Fruit fly (Drosophila melanogaster): ENCODE results near the gene Hrs.
A peak's percentile ranks its signal among the peaks of the same experiment; 100 is the strongest.

Hrs gene

DNA sequence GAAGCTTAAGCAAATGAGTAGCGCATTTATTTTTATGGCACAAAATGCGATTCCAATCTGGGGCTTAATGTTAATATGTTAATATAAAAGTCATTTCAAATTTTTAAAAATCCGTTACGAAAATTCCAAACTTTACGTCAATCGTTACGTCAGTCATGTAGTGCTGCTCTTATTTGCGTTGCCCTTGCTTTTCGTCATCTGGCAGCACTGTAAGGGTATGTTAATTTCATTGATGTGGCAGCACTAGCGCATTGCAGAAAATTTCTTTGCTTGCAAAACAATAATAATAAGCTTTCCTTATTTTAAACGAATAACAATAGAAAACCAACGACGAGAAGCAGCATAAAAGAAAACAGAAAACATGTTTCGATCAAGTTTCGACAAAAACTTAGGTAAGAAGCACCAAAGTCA, at the start of gene Hrs:
Gene Hrs (plus strand): TSS at position 167 of the 411 bp plus-strand sequence.
- TF ChIP-seq noc (tag; optimal IDR thresholded peaks at IDR 0.05): no peak

DNA sequence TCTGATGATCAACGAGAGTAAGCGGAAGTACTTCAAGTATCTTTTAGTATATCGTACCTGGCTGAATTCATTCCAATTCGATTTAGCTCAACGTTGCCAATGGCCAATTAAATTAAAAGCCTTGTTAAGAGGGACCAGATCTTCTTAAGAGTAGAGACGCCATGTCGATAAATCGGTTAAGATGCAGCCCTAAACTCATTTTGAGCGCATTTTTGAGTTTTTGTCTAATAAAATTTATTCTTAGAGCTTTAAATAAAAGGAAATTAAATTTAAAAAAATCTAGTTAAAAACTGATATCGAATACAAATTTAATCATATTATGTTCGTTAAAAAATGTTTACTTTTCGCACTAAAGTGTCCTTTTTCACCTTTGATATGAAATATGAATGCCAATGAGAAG, 43.4 kb upstream of the Hrs start, which contains the start of gene Trf5:
Gene Trf5 (minus strand): TSS at position 101 of the 400 bp plus-strand sequence.
- no peak for TF ChIP-seq noc (tag; optimal IDR thresholded peaks at IDR 0.05)

DNA sequence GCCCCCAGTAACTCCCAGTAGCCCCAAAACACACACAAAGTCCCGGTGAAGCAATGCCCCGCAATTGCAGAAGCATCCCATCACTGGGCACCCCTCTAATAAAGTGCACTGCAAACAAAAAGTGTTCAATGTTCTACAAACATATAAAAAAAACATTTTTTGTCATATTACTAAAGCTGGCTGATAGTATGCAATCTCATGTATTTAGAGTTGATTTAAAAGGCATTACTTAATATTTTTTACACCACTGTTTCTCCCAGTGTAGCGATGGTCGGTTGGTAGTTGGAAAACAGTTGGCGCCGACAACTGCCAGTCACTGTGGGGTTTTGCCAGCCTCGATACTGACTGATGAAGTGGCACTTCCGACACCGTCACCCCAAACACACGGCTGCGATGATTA, 19.4 kb upstream of the Hrs start:
- TF ChIP-seq noc (tag; optimal IDR thresholded peaks at IDR 0.05): no peak

DNA sequence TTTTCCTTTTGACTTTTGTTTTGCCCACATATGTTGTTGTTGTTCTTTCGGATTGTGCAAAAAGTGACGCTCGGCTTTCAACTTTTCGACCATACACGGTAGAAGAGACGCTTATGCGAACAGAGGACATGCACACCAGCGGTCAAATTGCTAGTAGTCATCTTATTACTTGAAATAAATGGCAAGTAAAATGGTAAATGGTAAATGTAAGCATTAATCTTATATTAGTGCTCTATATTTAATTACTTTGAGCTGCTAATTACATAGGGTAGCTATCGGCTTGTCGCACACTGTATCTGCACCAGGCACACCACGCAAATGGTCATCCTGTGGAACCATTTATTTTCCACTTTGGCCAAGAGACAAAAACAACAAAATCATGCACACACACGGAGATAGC, 18.5 kb upstream of the Hrs start:
- TF ChIP-seq noc (tag; optimal IDR thresholded peaks at IDR 0.05): no peak

DNA sequence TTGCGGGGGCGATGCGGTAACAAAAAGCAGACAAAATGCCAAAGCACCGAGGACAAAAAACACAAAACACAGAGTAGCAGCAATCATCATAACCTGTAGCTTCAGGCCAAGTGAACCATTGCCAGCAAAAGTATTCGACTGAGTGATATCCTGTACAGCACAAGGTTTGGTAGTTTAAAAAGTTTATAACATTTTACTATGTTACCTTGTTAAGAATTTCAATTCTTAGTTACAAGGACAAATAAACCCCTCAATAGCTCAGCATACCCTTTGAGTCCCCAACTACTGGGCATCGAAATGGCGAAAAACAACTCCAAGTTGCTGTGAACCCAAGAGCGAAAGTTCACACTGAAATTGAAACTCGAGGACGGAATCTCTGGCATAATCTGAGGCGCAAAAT, 16.7 kb upstream of the Hrs start:
- no peak for TF ChIP-seq noc (tag; optimal IDR thresholded peaks at IDR 0.05)

DNA sequence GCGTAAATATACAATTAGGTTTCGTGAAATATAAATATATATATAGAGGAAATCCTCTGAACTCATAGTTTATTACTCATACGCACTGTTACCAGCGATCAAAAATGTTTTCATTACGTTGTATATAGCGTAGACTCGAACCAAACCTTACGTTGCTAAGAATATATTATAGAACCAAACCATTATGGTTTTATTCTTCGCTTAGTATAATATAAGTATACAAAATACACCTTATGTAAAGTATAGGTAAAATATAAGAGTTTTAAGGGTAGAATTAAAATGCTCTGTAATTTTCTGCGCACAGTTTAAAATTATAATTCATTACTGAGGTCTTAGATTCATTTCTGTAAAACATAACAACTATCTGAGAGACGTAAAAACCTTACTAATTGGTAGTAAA, 15.3 kb upstream of the Hrs start:
- no peak for TF ChIP-seq noc (tag; optimal IDR thresholded peaks at IDR 0.05)

DNA sequence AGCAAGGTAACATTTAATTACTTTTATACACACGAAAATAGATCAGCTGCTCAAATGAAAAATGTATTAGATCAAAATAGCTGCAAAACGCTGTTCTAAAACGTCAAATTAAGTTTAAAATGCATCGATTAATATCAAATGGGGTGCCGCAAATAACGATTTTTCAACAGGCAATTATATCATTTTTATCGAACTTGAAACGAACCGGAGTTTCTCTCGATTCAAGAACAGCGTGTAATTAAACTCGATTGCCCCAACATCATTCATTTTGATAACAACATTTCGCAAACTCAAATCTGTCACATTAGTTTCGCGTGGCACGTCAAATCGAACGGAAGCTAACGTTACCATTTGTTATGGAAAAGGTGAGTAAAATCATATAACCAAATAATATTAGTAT, 14.4 kb upstream of the Hrs start, which contains the start of gene CG31689:
Gene CG31689 (plus strand): TSS at position 301 of the 400 bp plus-strand sequence.
- no peak for TF ChIP-seq noc (tag; optimal IDR thresholded peaks at IDR 0.05)

DNA sequence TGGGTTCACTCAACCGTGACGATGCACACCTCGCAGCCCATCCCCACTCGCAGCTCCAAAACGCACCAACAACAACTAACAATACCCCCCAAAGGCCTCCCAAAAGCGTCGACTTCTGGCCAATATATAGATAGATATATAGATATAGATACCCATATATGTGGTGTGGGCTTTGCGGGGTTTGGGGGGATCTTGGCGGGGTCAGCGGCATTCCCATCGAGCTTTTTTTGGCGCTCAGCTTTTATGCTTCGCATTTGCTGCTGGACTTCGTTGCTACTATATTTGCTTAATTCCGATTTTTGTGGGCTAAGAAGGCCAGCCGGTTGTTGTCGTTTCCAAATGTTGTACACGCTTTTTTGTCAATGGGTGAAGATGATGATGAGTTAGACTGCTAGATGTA, 12.4 kb upstream of the Hrs start:
- no peak for TF ChIP-seq noc (tag; optimal IDR thresholded peaks at IDR 0.05)

DNA sequence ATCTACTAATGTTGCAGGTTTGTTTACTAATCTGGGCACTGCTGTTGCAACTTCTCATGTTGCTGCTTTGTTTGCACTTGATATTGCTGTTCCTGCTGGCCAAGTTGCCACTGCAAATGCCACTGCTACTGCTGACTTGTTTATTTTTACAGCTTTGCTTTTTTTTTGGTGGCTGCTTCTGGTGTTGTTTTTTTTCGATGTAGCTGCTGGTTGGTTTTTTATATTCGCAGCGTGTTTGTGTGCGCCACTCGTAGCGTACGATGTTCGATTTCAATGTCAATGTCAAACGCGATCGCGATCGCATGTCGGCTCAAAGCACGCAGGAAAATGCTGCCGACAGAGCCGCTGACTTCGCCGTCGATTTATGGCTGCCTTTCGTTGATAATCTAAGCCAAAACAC, 12.0 kb upstream of the Hrs start:
- TF ChIP-seq noc (tag; optimal IDR thresholded peaks at IDR 0.05): no peak

DNA sequence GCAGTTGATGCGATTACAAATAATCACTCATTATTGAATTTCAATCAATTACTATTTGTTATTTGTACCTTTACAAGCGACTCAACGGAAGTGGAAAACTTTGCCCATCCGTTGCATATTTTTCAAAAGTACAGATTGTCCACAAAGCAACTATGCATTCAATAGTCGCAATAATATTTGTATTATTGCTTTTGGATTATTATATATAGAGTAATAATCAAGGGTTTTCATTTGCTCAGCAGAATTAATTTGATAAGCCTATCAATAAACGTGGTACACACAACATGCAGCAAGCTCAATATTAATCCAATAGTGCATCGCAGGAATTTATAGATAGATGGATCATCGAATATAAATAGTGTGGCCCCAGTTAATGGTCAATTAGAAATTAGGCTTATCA, 11.2 kb upstream of the Hrs start:
- no peak for TF ChIP-seq noc (tag; optimal IDR thresholded peaks at IDR 0.05)

DNA sequence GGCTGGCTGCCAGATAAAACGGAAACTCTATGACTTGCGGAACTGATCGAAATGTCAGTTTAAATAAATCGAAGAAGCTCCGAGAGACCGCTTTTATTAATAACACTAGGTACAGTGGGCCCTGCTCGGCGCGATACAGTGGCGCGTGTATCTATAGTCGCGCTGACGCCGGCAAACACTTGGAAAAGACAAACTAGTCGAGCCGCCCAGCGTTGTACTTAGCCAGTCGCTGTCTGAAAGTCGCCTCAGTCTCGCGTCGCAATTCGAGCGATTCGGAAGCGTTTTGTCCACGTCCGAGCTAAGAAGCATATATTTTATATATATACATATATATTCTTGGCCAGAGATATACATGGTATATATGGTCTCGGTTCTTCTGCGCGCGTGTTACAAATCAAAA, 9.9 kb upstream of the Hrs start:
- no peak for TF ChIP-seq noc (tag; optimal IDR thresholded peaks at IDR 0.05)

DNA sequence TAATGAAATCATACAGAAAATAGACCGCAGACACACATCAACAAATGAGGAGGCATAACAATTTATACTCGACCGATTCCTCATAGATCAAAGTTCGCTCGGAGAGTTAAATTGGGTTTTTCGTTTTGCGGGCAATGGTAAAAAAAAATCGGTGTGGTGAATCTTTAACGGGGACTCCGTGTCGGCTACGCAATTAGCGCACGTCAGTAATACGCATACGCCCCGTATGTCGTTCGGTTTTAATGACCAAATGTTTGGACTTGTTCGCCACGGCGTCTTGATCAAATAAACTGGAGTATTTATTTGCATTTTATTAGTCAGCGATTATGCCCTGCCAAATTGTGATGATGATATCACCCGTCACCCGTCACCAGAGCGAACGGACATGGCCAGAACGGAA, 9.0 kb upstream of the Hrs start:
- TF ChIP-seq noc (tag; optimal IDR thresholded peaks at IDR 0.05): no peak

DNA sequence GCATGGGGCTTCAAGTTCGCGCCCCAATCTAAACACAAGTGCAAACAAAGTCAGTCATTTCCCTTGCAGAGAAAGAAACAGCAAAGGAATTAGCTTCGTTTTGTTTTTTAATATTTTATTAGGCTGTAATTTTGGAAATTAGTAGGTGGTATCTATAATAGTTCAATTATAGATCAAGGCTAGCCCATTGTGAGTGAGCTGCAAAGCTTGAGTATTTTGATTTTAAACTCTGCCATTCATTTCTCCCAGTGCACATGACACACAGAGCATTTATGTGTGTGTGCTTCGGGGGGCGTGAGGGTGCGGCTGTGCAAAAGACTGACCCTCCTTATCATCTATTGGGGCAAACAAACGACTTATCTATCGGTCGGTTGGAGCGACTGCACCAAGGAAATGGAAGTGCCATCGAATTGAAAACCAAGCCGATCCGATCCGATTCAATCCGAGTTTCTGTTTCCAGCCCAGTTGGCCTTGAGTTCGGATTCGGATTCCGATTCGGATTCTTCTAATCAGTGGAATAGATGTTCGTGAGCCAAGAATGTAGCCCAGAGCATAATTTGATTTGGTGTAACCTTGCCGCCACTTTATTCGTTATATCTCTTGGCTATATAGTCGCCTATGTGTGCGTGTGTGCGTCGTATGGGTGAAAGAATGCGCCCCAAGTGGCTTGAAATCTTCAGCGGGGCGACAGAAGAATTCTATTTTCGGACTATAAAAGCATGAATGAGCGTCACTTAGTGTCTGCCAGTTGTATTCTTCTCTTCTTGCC, 8.2 kb upstream of the Hrs start:
- TF ChIP-seq noc (tag; optimal IDR thresholded peaks at IDR 0.05): no peak

DNA sequence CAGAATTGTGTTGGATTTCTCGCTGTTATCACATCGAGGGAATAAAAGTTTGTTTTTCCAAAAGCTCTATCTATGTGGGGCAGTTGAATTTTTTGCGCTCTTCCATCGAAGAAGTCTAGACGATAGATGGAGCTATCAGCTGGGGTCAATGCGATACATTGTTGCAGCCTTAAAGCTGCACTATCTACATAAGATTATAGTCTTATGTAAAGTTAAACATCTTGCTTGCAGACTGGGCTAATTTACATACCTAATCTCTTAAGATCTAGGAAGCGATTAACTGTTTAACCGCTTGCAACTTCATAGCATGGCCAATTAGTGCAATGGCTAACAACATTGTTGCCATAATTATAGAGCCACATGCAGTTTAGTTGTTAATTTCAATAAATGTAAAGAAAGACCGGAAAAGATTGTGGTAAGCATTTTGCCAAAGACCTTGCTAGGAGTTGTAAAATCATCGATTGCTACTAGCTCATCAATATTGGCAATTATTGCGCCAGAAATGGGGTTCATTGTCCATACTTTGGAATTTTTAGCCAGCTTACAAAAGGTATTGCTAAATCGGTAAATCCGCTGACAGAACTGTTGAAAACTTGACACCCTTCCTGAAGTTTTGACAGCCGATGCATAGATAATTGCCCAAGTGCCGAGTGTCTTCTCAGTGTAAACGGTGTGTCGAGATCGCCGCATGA, 7.5 kb upstream of the Hrs start:
- no peak for TF ChIP-seq noc (tag; optimal IDR thresholded peaks at IDR 0.05)

DNA sequence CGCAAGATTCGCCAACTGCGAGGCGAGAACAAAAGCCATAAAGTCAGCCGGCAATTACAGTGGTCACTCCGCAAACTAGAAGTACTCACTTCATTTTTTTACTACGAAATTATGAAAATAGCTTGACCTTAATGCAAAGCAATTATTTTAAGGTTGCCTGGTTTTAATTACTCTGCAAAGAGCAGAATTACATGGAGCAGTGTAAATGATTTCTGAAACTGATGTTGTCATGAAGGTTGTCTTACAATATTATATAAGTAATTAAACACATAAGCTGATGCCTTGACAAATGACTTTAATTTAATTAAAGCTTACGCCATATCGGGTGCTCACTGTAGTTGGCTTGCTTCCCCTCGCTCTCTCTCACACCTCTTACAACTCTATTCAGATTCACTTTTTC, 5.6 kb upstream of the Hrs start:
- TF ChIP-seq noc (tag; optimal IDR thresholded peaks at IDR 0.05): peak; percentile 90

DNA sequence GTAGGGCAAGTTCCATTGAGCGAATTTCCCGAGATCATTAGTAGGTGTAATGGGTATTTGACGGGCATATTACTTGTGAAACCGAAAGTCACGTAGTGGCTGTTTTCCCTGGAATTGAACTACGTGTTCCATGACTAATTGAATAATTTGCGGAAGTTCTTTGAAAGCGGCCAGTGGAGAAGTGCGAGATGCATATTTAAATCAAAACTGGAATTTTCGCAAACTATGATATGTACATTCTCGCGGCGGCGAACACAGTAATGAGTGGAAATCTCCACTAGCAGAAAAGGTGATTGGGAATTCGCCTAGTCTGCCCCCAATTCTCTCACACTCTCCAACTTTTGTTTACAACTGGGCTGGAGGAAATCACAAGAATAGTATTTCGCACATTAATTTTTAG, 4.8 kb upstream of the Hrs start:
- no peak for TF ChIP-seq noc (tag; optimal IDR thresholded peaks at IDR 0.05)

DNA sequence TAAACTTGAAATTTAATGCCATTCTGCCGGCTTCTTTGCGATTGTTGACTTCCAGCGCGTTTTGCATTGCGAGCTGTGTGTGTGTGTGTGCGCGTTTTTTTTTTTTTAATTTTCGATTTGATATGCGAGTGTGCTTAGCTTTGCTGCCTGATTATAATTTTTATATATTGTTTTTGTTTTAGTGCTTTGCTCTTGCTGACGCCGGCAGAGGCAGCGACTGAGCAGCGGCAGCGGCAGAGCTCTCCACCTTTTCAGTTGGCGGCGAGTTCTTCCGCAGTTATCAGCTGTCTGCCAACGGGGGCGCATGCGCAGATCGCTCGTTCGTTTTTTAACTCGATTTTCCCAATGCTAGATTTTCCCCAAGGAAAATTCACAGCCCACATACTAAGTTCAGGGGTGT, 4.2 kb upstream of the Hrs start:
- no peak for TF ChIP-seq noc (tag; optimal IDR thresholded peaks at IDR 0.05)
